Fruit fly (Drosophila melanogaster): Measurements from ENCODE around the gene Sarm.

Sarm gene

dm6 chr3L:8127712-8128210 lies 64.1 kb downstream of the Sarm start, which contains the start of the genes Cds and Uba2 (continued):
- peak; percentile 93 for TF ChIP-seq CG15696 (tag; optimal IDR thresholded peaks at IDR 0.05)
- TF ChIP-seq CG15073 (GFP tag; optimal IDR thresholded peaks at IDR 0.05), result peak; percentile 45
- peak; percentile 33 for TF ChIP-seq CG3163 (GFP tag; optimal IDR thresholded peaks at IDR 0.05)
- peak; percentile 81 for TF ChIP-seq Poxn (GFP tag; IDR thresholded peaks at IDR 0.05)
- TF ChIP-seq Dek (tag; optimal IDR thresholded peaks at IDR 0.05), result peak; percentile 94
- TF ChIP-seq H2.0 (GFP tag; IDR thresholded peaks at IDR 0.05), result peak; percentile 86
- no peak for TF ChIP-seq yki (optimal IDR thresholded peaks at IDR 0.05)
- TF ChIP-seq pnt (GFP tag; optimal IDR thresholded peaks at IDR 0.05), result peak; percentile 78
- peak in 1 of 3 experiments; percentile 61 for TF ChIP-seq Stat92E (GFP tag; optimal IDR thresholded peaks at IDR 0.05)
- TF ChIP-seq nerfin-1 (tag; optimal IDR thresholded peaks at IDR 0.05), result peak; percentile 92
- peak; percentile 96 for TF ChIP-seq slbo (GFP tag; IDR thresholded peaks at IDR 0.05)
- peak; percentile 71 for TF ChIP-seq jumu (GFP tag; optimal IDR thresholded peaks at IDR 0.05)
- peak; percentile 87 for TF ChIP-seq wdn (GFP tag; IDR thresholded peaks at IDR 0.05)
- peak; percentile 85 for TF ChIP-seq zen (tag; optimal IDR thresholded peaks at IDR 0.05)
- TF ChIP-seq CG8359 (GFP tag; optimal IDR thresholded peaks at IDR 0.05; ENCODE audit: borderline replicate concordance), result peak; percentile 61
- TF ChIP-seq CG3838 (GFP tag; optimal IDR thresholded peaks at IDR 0.05), result peak; percentile 62
- no peak for TF ChIP-seq CkIIα-i1 (GFP tag; IDR thresholded peaks at IDR 0.05)
- TF ChIP-seq gsb-n (tag; optimal IDR thresholded peaks at IDR 0.05), result no peak
- peak; percentile 63 for TF ChIP-seq CG4854 (GFP tag; optimal IDR thresholded peaks at IDR 0.05)
- peak; percentile 47 to 67 for TF ChIP-seq chif (GFP tag; optimal IDR thresholded peaks at IDR 0.05)
- peak; percentile 31; the same call in 1 of the 2 replicates for TF ChIP-seq ato (GFP tag; IDR thresholded peaks at IDR 0.05; ENCODE audit: partially characterized antibody)
- no peak for TF ChIP-seq zen2 (GFP tag; IDR thresholded peaks at IDR 0.05; ENCODE audit: partially characterized antibody)
- TF ChIP-seq sisA (GFP tag; IDR thresholded peaks at IDR 0.05), result peak; percentile 90
- TF ChIP-seq esg (GFP tag; conservative IDR thresholded peaks at IDR 0.05), result peak; percentile 85
- peak; percentile 93 for TF ChIP-seq CG13296 (GFP tag; optimal IDR thresholded peaks at IDR 0.05)
- peak; percentile 97 for TF ChIP-seq CG12659 (GFP tag; optimal IDR thresholded peaks at IDR 0.05)
- TF ChIP-seq Lpt (GFP tag; optimal IDR thresholded peaks at IDR 0.05), result no peak
- TF ChIP-seq ranshi (GFP tag; IDR thresholded peaks at IDR 0.05), result peak; percentile 89
- peak in 1 of 2 experiments; percentile 71 for TF ChIP-seq Eip74EF (GFP tag; optimal IDR thresholded peaks at IDR 0.05)
- peak; percentile 92 for TF ChIP-seq dysf (GFP tag; IDR thresholded peaks at IDR 0.05)
- TF ChIP-seq pb (GFP tag; optimal IDR thresholded peaks at IDR 0.05), result peak; percentile 48
- TF ChIP-seq Spps (tag; optimal IDR thresholded peaks at IDR 0.05), result peak; percentile 71
- peak; percentile 87 for TF ChIP-seq fd96Cb (tag; optimal IDR thresholded peaks at IDR 0.05)
- peak; percentile 88 for TF ChIP-seq gcm (GFP tag; optimal IDR thresholded peaks at IDR 0.05)
- no peak for TF ChIP-seq hth (optimal IDR thresholded peaks at IDR 0.05)
- peak; percentile 75 for TF ChIP-seq Sry-β (GFP tag; optimal IDR thresholded peaks at IDR 0.05)
- TF ChIP-seq ash1 (GFP tag; optimal IDR thresholded peaks at IDR 0.05), result peak; percentile 68
- TF ChIP-seq Max (GFP tag; optimal IDR thresholded peaks at IDR 0.05), result peak; percentile 83
- peak; percentile 55 for TF ChIP-seq HmgD (GFP tag; optimal IDR thresholded peaks at IDR 0.05)
- peak; percentile 24; the same call in 1 of the 3 replicates for TF ChIP-seq sr (GFP tag; IDR thresholded peaks at IDR 0.05)
- TF ChIP-seq Awh (GFP tag; IDR thresholded peaks at IDR 0.05), result peak; percentile 53; the same call in 1 of the 2 replicates
- TF ChIP-seq ci (GFP tag; IDR thresholded peaks at IDR 0.05), result peak; percentile 90
- no peak for TF ChIP-seq pita (GFP tag; optimal IDR thresholded peaks at IDR 0.05)
- peak; percentile 96 for TF ChIP-seq CG18599 (GFP tag; optimal IDR thresholded peaks at IDR 0.05)
- TF ChIP-seq Doc2 (GFP tag; IDR thresholded peaks at IDR 0.05), result peak; percentile 60; the same call in 1 of the 2 replicates
- TF ChIP-seq prd (optimal IDR thresholded peaks at IDR 0.05), result no peak
- peak; percentile 93 for TF ChIP-seq prd (GFP tag; IDR thresholded peaks at IDR 0.05)
- peak; percentile 48 for TF ChIP-seq dm (GFP tag; optimal IDR thresholded peaks at IDR 0.05)
- peak; percentile 86 for TF ChIP-seq CG31224 (GFP tag; IDR thresholded peaks at IDR 0.05)
- TF ChIP-seq BtbVII (GFP tag; optimal IDR thresholded peaks at IDR 0.05), result peak; percentile 94
- TF ChIP-seq CG17328 (GFP tag; IDR thresholded peaks at IDR 0.05), result peak; percentile 84

Measured in whole organism, embryonic.